Worm (Caenorhabditis elegans) whole organism, L3 larva: ENCODE measurements around the gene sdhb-1.

Experiments
- R02D3.7 ChIP-seq: fragments of 150-350 bp; optimal IDR thresholded peaks from 2 replicates; lab custom pipeline; 2014; ENCODE audit warnings: missing biosample characterization, missing genetic modification characterization
- aly-2 ChIP-seq: fragments of 150-350 bp; optimal IDR thresholded peaks from 2 replicates; lab custom pipeline; 2014; ENCODE audit warnings: missing biosample characterization, missing genetic modification characterization
- ama-1 ChIP-seq: fragments of 150-350 bp; optimal IDR thresholded peaks from 2 replicates; lab custom pipeline; 2018
- ceh-28 ChIP-seq: fragments of 150-350 bp; optimal IDR thresholded peaks from 2 replicates; lab custom pipeline; 2014; ENCODE audit warnings: missing biosample characterization, missing genetic modification reagents, missing genetic modification characterization
- daf-12 ChIP-seq: fragments of 150-350 bp; optimal IDR thresholded peaks from 2 replicates; lab custom pipeline; 2014; ENCODE audit warnings: missing biosample characterization, missing genetic modification reagents, missing genetic modification characterization
- egl-27 ChIP-seq: sonication (generic microtip); optimal IDR thresholded peaks from 4 replicates; lab custom pipeline; 2017; ENCODE audit warnings: missing biosample characterization, missing genetic modification reagents, missing genetic modification characterization
- egl-5 ChIP-seq: fragments of 150-350 bp; optimal IDR thresholded peaks from 2 replicates; lab custom pipeline; 2017; ENCODE audit warnings: missing biosample characterization, missing genetic modification reagents, missing genetic modification characterization, inconsistent platforms
- elt-2 ChIP-seq: sonication (generic microtip); optimal IDR thresholded peaks from 2 replicates; lab custom pipeline; 2016; ENCODE audit warnings: missing genetic modification reagents, mild to moderate bottlenecking, missing genetic modification characterization, missing compliant biosample characterization
- elt-3 ChIP-seq, 3 experiments: fragments of 150-350 bp in 1 of 3; sonication (generic microtip) in 2 of 3; optimal IDR thresholded peaks; 2 replicates in 2 of 3; 4 replicates in 1 of 3; lab custom pipeline; 2014 to 2017; ENCODE audit warnings: missing biosample characterization in 3 of 3, missing genetic modification characterization in 3 of 3
- fos-1 ChIP-seq: fragments of 150-350 bp; optimal IDR thresholded peaks from 2 replicates; lab custom pipeline; 2014; ENCODE audit warnings: missing biosample characterization, missing genetic modification characterization
- hmg-11 ChIP-seq: sonication (generic microtip); optimal IDR thresholded peaks from 2 replicates; lab custom pipeline; 2016; ENCODE audit warnings: missing genetic modification characterization, missing compliant biosample characterization
- jun-1 ChIP-seq: fragments of 150-350 bp; optimal IDR thresholded peaks from 2 replicates; lab custom pipeline; 2014; ENCODE audit warnings: missing biosample characterization, missing genetic modification reagents, missing genetic modification characterization
- lin-15B ChIP-seq: fragments of 150-350 bp; optimal IDR thresholded peaks from 2 replicates; lab custom pipeline; 2014; ENCODE audit warnings: missing biosample characterization, missing genetic modification characterization
- lin-39 ChIP-seq: fragments of 150-350 bp; optimal IDR thresholded peaks from 2 replicates; lab custom pipeline; 2018; ENCODE audit warnings: missing biosample characterization, missing genetic modification reagents, missing genetic modification characterization
- lsy-12 ChIP-seq: sonication (generic microtip); optimal IDR thresholded peaks from 2 replicates; lab custom pipeline; 2016; ENCODE audit warnings: mild to moderate bottlenecking, missing genetic modification characterization, missing compliant biosample characterization
- mdl-1 ChIP-seq: fragments of 150-350 bp; optimal IDR thresholded peaks from 2 replicates; lab custom pipeline; 2014; ENCODE audit warnings: missing biosample characterization, missing genetic modification characterization
- mml-1 ChIP-seq: fragments of 150-350 bp; sonication (generic microtip); optimal IDR thresholded peaks from 3 replicates; lab custom pipeline; 2014; ENCODE audit warnings: missing biosample characterization, missing genetic modification characterization
- nfya-1 ChIP-seq: sonication (generic microtip); optimal IDR thresholded peaks from 2 replicates; lab custom pipeline; 2017; ENCODE audit warnings: missing genetic modification characterization, mild to moderate bottlenecking, missing compliant biosample characterization, antibody characterized with exemption, moderate library complexity; ENCODE audit not compliant: insufficient read depth
- nhr-11 ChIP-seq: fragments of 150-350 bp; optimal IDR thresholded peaks from 2 replicates; lab custom pipeline; 2014; ENCODE audit warnings: missing biosample characterization, missing genetic modification characterization
- nhr-23 ChIP-seq: fragments of 150-350 bp; optimal IDR thresholded peaks from 2 replicates; lab custom pipeline; 2014; ENCODE audit warnings: missing biosample characterization, missing genetic modification reagents, missing genetic modification characterization
- nhr-25 ChIP-seq: sonication (generic microtip); optimal IDR thresholded peaks from 2 replicates; lab custom pipeline; 2017; ENCODE audit warnings: missing biosample characterization, missing genetic modification characterization
- nhr-28 ChIP-seq: fragments of 150-350 bp; optimal IDR thresholded peaks from 2 replicates; lab custom pipeline; 2014; ENCODE audit warnings: missing biosample characterization, missing genetic modification characterization
- nhr-43 ChIP-seq: sonication (generic microtip); optimal IDR thresholded peaks from 2 replicates; lab custom pipeline; 2016; ENCODE audit warnings: mild to moderate bottlenecking, missing genetic modification characterization, missing compliant biosample characterization; ENCODE audit not compliant: poor library complexity, severe bottlenecking
- nhr-67 ChIP-seq: fragments of 150-350 bp; optimal IDR thresholded peaks from 2 replicates; lab custom pipeline; 2014; ENCODE audit warnings: missing biosample characterization, missing genetic modification characterization
- nhr-76 ChIP-seq: fragments of 150-350 bp; sonication (generic microtip); optimal IDR thresholded peaks from 5 replicates; lab custom pipeline; 2014; ENCODE audit warnings: missing biosample characterization, missing genetic modification characterization
- pha-4 ChIP-seq: fragments of 150-350 bp; optimal IDR thresholded peaks from 2 replicates; lab custom pipeline; 2014; ENCODE audit warnings: missing biosample characterization, missing genetic modification reagents, missing genetic modification characterization
- pqm-1 ChIP-seq: fragments of 150-350 bp; optimal IDR thresholded peaks from 2 replicates; lab custom pipeline; 2017; ENCODE audit warnings: missing biosample characterization, missing genetic modification characterization, inconsistent platforms
- skn-1 ChIP-seq: fragments of 150-350 bp; optimal IDR thresholded peaks from 2 replicates; lab custom pipeline; 2014; ENCODE audit warnings: missing biosample characterization, missing genetic modification characterization
- snpc-4 ChIP-seq: fragments of 150-350 bp; optimal IDR thresholded peaks from 2 replicates; lab custom pipeline; 2014; ENCODE audit warnings: missing biosample characterization, missing genetic modification characterization
- tbx-2 ChIP-seq: sonication (generic microtip); optimal IDR thresholded peaks from 2 replicates; lab custom pipeline; 2016; ENCODE audit warnings: mild to moderate bottlenecking, missing genetic modification characterization, missing compliant biosample characterization
- unc-39 ChIP-seq: sonication (generic microtip); optimal IDR thresholded peaks from 4 replicates; lab custom pipeline; 2017; ENCODE audit warnings: missing biosample characterization, missing genetic modification characterization
- zag-1 ChIP-seq: fragments of 150-350 bp; optimal IDR thresholded peaks from 2 replicates; lab custom pipeline; 2014; ENCODE audit warnings: missing biosample characterization, missing genetic modification characterization
- ztf-11 ChIP-seq: fragments of 150-350 bp; optimal IDR thresholded peaks from 2 replicates; lab custom pipeline; 2014; ENCODE audit warnings: missing biosample characterization, missing genetic modification characterization

The sdhb-1 gene

DNA sequence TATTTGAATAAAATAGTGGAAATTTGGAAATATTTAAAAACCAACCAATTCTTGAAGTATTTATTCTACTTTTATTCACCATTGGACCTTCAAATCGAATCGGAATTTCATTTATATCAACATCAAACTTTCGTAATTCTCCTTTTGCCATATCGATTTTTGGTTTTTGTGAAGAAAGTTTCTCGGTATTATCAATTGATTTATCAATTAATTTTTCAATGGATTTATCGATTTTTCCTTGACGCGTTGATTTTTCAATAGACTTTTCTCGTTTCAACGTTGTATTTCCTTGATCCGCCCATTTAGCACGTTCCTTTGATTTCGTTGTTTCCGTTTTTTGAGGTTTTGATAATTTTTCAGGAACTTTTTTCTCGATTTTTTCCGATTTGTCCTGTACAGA, 16.9 kb upstream of the sdhb-1 start:
- TF ChIP-seq fos-1 (tag; lab: Kevin White, UChicago), result no peak
- peak; percentile 65 for TF ChIP-seq ceh-28 (tag; lab: Kevin White, UChicago)

- TF ChIP-seq nhr-67 (tag; lab: Kevin White, UChicago) (no peak), elt-3 (tag; optimal IDR thresholded peaks at IDR 0.05; lab: Kevin White, UChicago) (no peak), zag-1 (tag; lab: Kevin White, UChicago) (no peak), elt-2 (tag; lab: Kevin White, UChicago) (no peak), nhr-23 (no peak), mdl-1 (tag; lab: Kevin White, UChicago) (no peak), nhr-28 (tag; lab: Kevin White, UChicago) (no peak), fos-1 (tag; lab: Kevin White, UChicago) (no peak), ceh-28 (tag; lab: Kevin White, UChicago) (no peak), egl-27 (no peak)
Observed at ce11 chrII:9362249-9362648, 9.7 kb upstream of the sdhb-1 start.

DNA sequence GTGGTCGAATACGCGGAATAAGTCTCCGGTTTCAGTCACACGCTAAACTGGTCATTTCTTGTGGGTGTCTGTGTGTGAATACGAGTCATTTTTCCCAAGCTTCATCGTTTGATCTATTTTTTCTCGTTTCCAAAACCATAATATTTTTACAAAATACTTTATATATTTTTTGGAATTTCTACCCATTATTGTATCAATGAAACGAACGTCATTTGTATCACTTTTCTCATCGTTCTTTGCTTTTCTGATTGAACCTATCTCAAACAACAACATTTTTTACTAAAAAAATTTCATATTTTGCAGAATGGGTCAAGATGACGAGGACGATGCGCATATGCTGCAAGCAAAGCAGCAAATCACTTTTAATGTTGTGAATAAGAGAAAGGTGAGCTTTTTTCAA, 5.7 kb upstream of the sdhb-1 start, which contains the start of gene mel-11:
Gene mel-11, plus strand, starts transcription at position 301 of the 400 bp plus-strand sequence.
- TF ChIP-seq lsy-12 (tag; lab: Kevin White, UChicago), result no peak
- TF ChIP-seq ztf-11 (tag; lab: Kevin White, UChicago), result no peak
- TF ChIP-seq R02D3.7 (tag; lab: Kevin White, UChicago), result no peak
- TF ChIP-seq ama-1 (lab: Kevin White, UChicago), result no peak
- TF ChIP-seq mml-1 (tag; lab: Kevin White, UChicago), result no peak
- TF ChIP-seq nhr-23, result no peak
- TF ChIP-seq jun-1 (tag; lab: Kevin White, UChicago), result no peak
- TF ChIP-seq pqm-1 (tag; lab: Kevin White, UChicago), result no peak
- TF ChIP-seq nhr-28 (tag; lab: Kevin White, UChicago), result no peak
- TF ChIP-seq aly-2 (tag; lab: Kevin White, UChicago), result no peak
- no peak for TF ChIP-seq elt-2 (tag; lab: Kevin White, UChicago)

- TF ChIP-seq nfya-1 (tag; lab: Kevin White, UChicago), result peak; percentile 70
- peak; percentile 8 for TF ChIP-seq lsy-12 (tag; lab: Kevin White, UChicago)
- peak; percentile 3 for TF ChIP-seq tbx-2 (tag; lab: Kevin White, UChicago)
- TF ChIP-seq lin-39, result peak; percentile 63
- peak; percentile 66 for TF ChIP-seq egl-5 (tag; lab: Kevin White, UChicago)
- no peak for TF ChIP-seq nhr-76 (tag; lab: Kevin White, UChicago)
- peak; percentile 74 for TF ChIP-seq hmg-11 (tag; lab: Kevin White, UChicago)
- TF ChIP-seq mdl-1 (tag; lab: Kevin White, UChicago), result peak; percentile 6
- TF ChIP-seq snpc-4, result peak; percentile 64
- no peak for TF ChIP-seq nhr-11 (tag; lab: Kevin White, UChicago)
- no peak for TF ChIP-seq nhr-25
- TF ChIP-seq nhr-23, result peak; percentile 77
- TF ChIP-seq unc-39 (tag; lab: Kevin White, UChicago), result no peak
- peak; percentile 43 for TF ChIP-seq ceh-28 (tag; lab: Kevin White, UChicago)
- peak; percentile 27 for TF ChIP-seq R02D3.7 (tag; lab: Kevin White, UChicago)
- TF ChIP-seq pha-4 (tag; lab: Kevin White, UChicago), result peak; percentile 32
- no peak for TF ChIP-seq skn-1
- peak; percentile 58 for TF ChIP-seq nhr-43 (tag; lab: Kevin White, UChicago)
- peak; percentile 16 for TF ChIP-seq elt-2 (tag; lab: Kevin White, UChicago)
- peak; percentile 27 for TF ChIP-seq lin-15B (tag; lab: Kevin White, UChicago)
Observed at ce11 chrII:9356723-9357122, 4.2 kb upstream of the sdhb-1 start.

ce11 chrII:9347444-9347843, 5.1 kb downstream of the sdhb-1 start:
- TF ChIP-seq mdl-1 (tag; lab: Kevin White, UChicago) (no peak), daf-12 (tag; lab: Kevin White, UChicago) (no peak), aly-2 (tag; lab: Kevin White, UChicago) (no peak)
